Fruit fly (Drosophila melanogaster) whole organism, embryonic: ENCODE data around the gene CG43439.

ENCODE experiments used
- B-H2 ChIP-seq: fragments of 200-800 bp; sonication (Bioruptor generic); optimal IDR thresholded peaks from 2 replicates; lab custom pipeline; 2018; ENCODE audit warnings: missing biosample characterization, mild to moderate bottlenecking, missing genetic modification characterization
- CG10209 ChIP-seq: fragments of 200-800 bp; sonication (Bioruptor generic); optimal IDR thresholded peaks from 3 replicates; lab custom pipeline; 2017; ENCODE audit warnings: missing biosample characterization, mild to moderate bottlenecking, missing genetic modification characterization, missing genetic modification reagents
- CG1024 ChIP-seq: fragments of 200-800 bp; sonication (Bioruptor generic); IDR thresholded peaks from 2 replicates; pipeline ENCODE4 v1.3.6; 2022; ENCODE audit warnings: missing biosample characterization, missing genetic modification characterization
- CG10321 ChIP-seq: fragments of 200-800 bp; sonication (Bioruptor generic); IDR thresholded peaks from 2 replicates; pipeline ENCODE4 v1.3.6; 2022; ENCODE audit warnings: missing biosample characterization, missing genetic modification characterization
- CG13287 ChIP-seq: fragments of 200-800 bp; sonication (Bioruptor generic); IDR thresholded peaks from 2 replicates; pipeline ENCODE4 v1.3.6; 2022; ENCODE audit warnings: missing biosample characterization, missing genetic modification characterization; ENCODE audit not compliant: partially characterized antibody
- CG13424 ChIP-seq: fragments of 200-800 bp; sonication (Bioruptor generic); optimal IDR thresholded peaks from 2 replicates; lab custom pipeline; 2019; ENCODE audit warnings: missing biosample characterization, mild to moderate bottlenecking, missing genetic modification characterization, moderate library complexity
- CG13624 ChIP-seq: fragments of 200-800 bp; sonication (Bioruptor generic); optimal IDR thresholded peaks from 2 replicates; lab custom pipeline; 2016; ENCODE audit warnings: missing biosample characterization, missing genetic modification characterization
- CG14014 ChIP-seq: fragments of 200-800 bp; sonication (Bioruptor generic); IDR thresholded peaks from 2 replicates; pipeline ENCODE4 v1.3.6; 2022; ENCODE audit warnings: missing biosample characterization, missing genetic modification characterization
- CG15269 ChIP-seq: fragments of 200-800 bp; sonication (Bioruptor generic); optimal IDR thresholded peaks from 2 replicates; lab custom pipeline; 2018; ENCODE audit warnings: missing biosample characterization, mild to moderate bottlenecking, missing genetic modification characterization, moderate library complexity
- CG18011 ChIP-seq: fragments of 200-800 bp; sonication (Bioruptor generic); optimal IDR thresholded peaks from 2 replicates; lab custom pipeline; 2017; ENCODE audit warnings: missing biosample characterization, missing genetic modification characterization, mild to moderate bottlenecking, moderate library complexity, missing genotype
- CG18262 ChIP-seq: fragments of 200-800 bp; optimal IDR thresholded peaks from 3 replicates; lab custom pipeline; 2019; ENCODE audit warnings: missing biosample characterization, mild to moderate bottlenecking, missing genetic modification characterization, moderate library complexity
- CG2116 ChIP-seq: fragments of 200-800 bp; sonication (Bioruptor generic); optimal IDR thresholded peaks from 3 replicates; lab custom pipeline; 2018; ENCODE audit warnings: missing biosample characterization, mild to moderate bottlenecking, missing genetic modification characterization
- CG32532 ChIP-seq: fragments of 200-800 bp; sonication (Bioruptor generic); IDR thresholded peaks from 2 replicates; pipeline ENCODE4 v1.3.6; 2022; ENCODE audit warnings: missing biosample characterization, missing genetic modification characterization
- CG4730 ChIP-seq: fragments of 200-800 bp; sonication (Bioruptor generic); IDR thresholded peaks from 2 replicates; pipeline ENCODE4 v1.3.6; 2022; ENCODE audit warnings: missing biosample characterization, missing genetic modification characterization
- CG4854 ChIP-seq: fragments of 200-800 bp; sonication (Bioruptor generic); optimal IDR thresholded peaks from 2 replicates; lab custom pipeline; 2016; ENCODE audit warnings: missing biosample characterization, missing genetic modification characterization, inconsistent platforms
- CG7556 ChIP-seq: fragments of 200-800 bp; sonication (Bioruptor generic); optimal IDR thresholded peaks from 2 replicates; lab custom pipeline; 2017; ENCODE audit warnings: missing biosample characterization, mild to moderate bottlenecking, missing genetic modification characterization
- CG7839 ChIP-seq: fragments of 200-800 bp; sonication (Bioruptor generic); optimal IDR thresholded peaks from 3 replicates; lab custom pipeline; 2018; ENCODE audit warnings: missing biosample characterization, mild to moderate bottlenecking, missing genetic modification characterization, moderate library complexity
- CG9727 ChIP-seq: fragments of 200-800 bp; sonication (Bioruptor generic); optimal IDR thresholded peaks from 3 replicates; lab custom pipeline; 2017; ENCODE audit warnings: missing biosample characterization, mild to moderate bottlenecking, missing genetic modification characterization
- Dad ChIP-seq: fragments of 200-800 bp; sonication (Bioruptor generic); optimal IDR thresholded peaks from 3 replicates; lab custom pipeline; 2016; ENCODE audit warnings: missing biosample characterization, missing genetic modification characterization
- Dbx ChIP-seq: fragments of 200-800 bp; sonication (Bioruptor generic); IDR thresholded peaks from 3 replicates; pipeline ENCODE4 v1.3.6; 2022; ENCODE audit warnings: missing biosample characterization, missing genetic modification characterization
- E2f1 ChIP-seq: fragments of 200-800 bp; sonication (Bioruptor generic); IDR thresholded peaks from 2 replicates; pipeline ENCODE4 v1.3.6; 2022; ENCODE audit warnings: missing biosample characterization, missing genetic modification characterization
- H15 ChIP-seq: fragments of 200-800 bp; sonication (Bioruptor generic); IDR thresholded peaks from 3 replicates; pipeline ENCODE4 v1.3.6; 2022; ENCODE audit warnings: missing biosample characterization, missing genetic modification characterization
- H2.0 ChIP-seq: fragments of 200-800 bp; sonication (Bioruptor generic); IDR thresholded peaks from 2 replicates; pipeline ENCODE4 v1.3.6; 2022; ENCODE audit warnings: missing biosample characterization, missing genetic modification characterization
- HHEX ChIP-seq: fragments of 200-800 bp; sonication (Bioruptor generic); optimal IDR thresholded peaks from 3 replicates; lab custom pipeline; 2017; ENCODE audit warnings: missing biosample characterization, mild to moderate bottlenecking, missing genetic modification characterization, missing genetic modification reagents
- Hand ChIP-seq: fragments of 200-800 bp; sonication (Bioruptor generic); optimal IDR thresholded peaks from 2 replicates; lab custom pipeline; 2017; ENCODE audit warnings: mild to moderate bottlenecking, missing biosample characterization, missing genetic modification reagents, missing genetic modification characterization
- NK7.1 ChIP-seq: fragments of 200-800 bp; sonication (Bioruptor generic); optimal IDR thresholded peaks from 3 replicates; lab custom pipeline; 2016; ENCODE audit warnings: missing biosample characterization, missing genetic modification characterization
- Oli ChIP-seq: fragments of 200-800 bp; sonication (Bioruptor generic); optimal IDR thresholded peaks from 2 replicates; lab custom pipeline; 2018; ENCODE audit warnings: missing biosample characterization, mild to moderate bottlenecking, missing genetic modification characterization, moderate library complexity
- Ptx1 ChIP-seq: fragments of 200-800 bp; sonication (Bioruptor generic); IDR thresholded peaks from 2 replicates; pipeline ENCODE4 v1.3.6; 2022; ENCODE audit warnings: missing biosample characterization, missing genetic modification characterization
- Sox102F ChIP-seq: fragments of 200-800 bp; sonication (Bioruptor generic); optimal IDR thresholded peaks from 2 replicates; lab custom pipeline; 2018; ENCODE audit warnings: missing biosample characterization, mild to moderate bottlenecking, missing genetic modification characterization, moderate library complexity
- Spps ChIP-seq: fragments of 200-800 bp; sonication (Bioruptor generic); optimal IDR thresholded peaks from 2 replicates; lab custom pipeline; 2018; ENCODE audit warnings: missing biosample characterization, mild to moderate bottlenecking, missing genetic modification characterization
- Stat92E ChIP-seq, 3 experiments: fragments of >200 bp in 2 of 3; fragments of 200-800 bp in 1 of 3; sonication (Bioruptor generic) in 1 of 3; optimal IDR thresholded peaks; 2 replicates each; lab custom pipeline; 2017 to 2019; ENCODE audit warnings: missing biosample characterization in 3 of 3, missing genetic modification characterization in 3 of 3, mild to moderate bottlenecking in 1 of 3, moderate library complexity in 1 of 3
- abd-A ChIP-seq: fragments of 200-800 bp; sonication (Bioruptor generic); optimal IDR thresholded peaks from 3 replicates; lab custom pipeline; 2019; ENCODE audit warnings: missing biosample characterization, mild to moderate bottlenecking, missing genetic modification characterization, moderate library complexity
- amos ChIP-seq: fragments of 200-800 bp; sonication (Bioruptor generic); IDR thresholded peaks from 2 replicates; pipeline ENCODE4 v1.3.6; 2022; ENCODE audit warnings: missing biosample characterization, missing genetic modification characterization; ENCODE audit not compliant: partially characterized antibody
- bcd ChIP-seq: fragments of 200-800 bp; sonication (Bioruptor generic); optimal IDR thresholded peaks from 2 replicates; lab custom pipeline; 2017; ENCODE audit warnings: missing biosample characterization, mild to moderate bottlenecking, missing genetic modification characterization
- caup ChIP-seq: fragments of 200-800 bp; sonication (Bioruptor generic); optimal IDR thresholded peaks from 3 replicates; lab custom pipeline; 2017; ENCODE audit warnings: missing biosample characterization, mild to moderate bottlenecking, missing genetic modification characterization, moderate library complexity; ENCODE audit not compliant: severe bottlenecking
- gcm ChIP-seq: fragments of 200-800 bp; sonication (Bioruptor generic); optimal IDR thresholded peaks from 2 replicates; lab custom pipeline; 2019; ENCODE audit warnings: missing biosample characterization, mild to moderate bottlenecking, missing genetic modification characterization, moderate library complexity
- grau ChIP-seq: fragments of 200-800 bp; optimal IDR thresholded peaks from 3 replicates; lab custom pipeline; 2019; ENCODE audit warnings: missing biosample characterization, mild to moderate bottlenecking, missing genetic modification characterization, moderate library complexity
- gro ChIP-seq: fragments of 200-800 bp; sonication (Bioruptor generic); optimal IDR thresholded peaks from 2 replicates; lab custom pipeline; 2016; ENCODE audit warnings: missing biosample characterization, missing genetic modification characterization
- lilli ChIP-seq: fragments of 200-800 bp; sonication (Bioruptor generic); optimal IDR thresholded peaks from 3 replicates; lab custom pipeline; 2016; ENCODE audit warnings: missing biosample characterization, missing genetic modification characterization
- maf-S ChIP-seq: fragments of 200-800 bp; sonication (Bioruptor generic); optimal IDR thresholded peaks from 2 replicates; lab custom pipeline; 2016; ENCODE audit warnings: missing biosample characterization, missing genetic modification characterization
- oc ChIP-seq: fragments of 200-800 bp; sonication (Bioruptor generic); optimal IDR thresholded peaks from 2 replicates; lab custom pipeline; 2018; ENCODE audit warnings: missing biosample characterization, mild to moderate bottlenecking, missing genetic modification characterization, moderate library complexity
- odd ChIP-seq: fragments of 200-800 bp; sonication (Bioruptor generic); optimal IDR thresholded peaks from 2 replicates; lab custom pipeline; 2017; ENCODE audit warnings: missing biosample characterization, mild to moderate bottlenecking, missing genetic modification characterization
- org-1 ChIP-seq: fragments of 200-800 bp; sonication (Bioruptor generic); optimal IDR thresholded peaks from 2 replicates; lab custom pipeline; 2017; ENCODE audit warnings: missing biosample characterization, missing genetic modification characterization
- pnt ChIP-seq: fragments of 200-800 bp; sonication (Bioruptor generic); optimal IDR thresholded peaks from 3 replicates; lab custom pipeline; 2016; ENCODE audit warnings: missing biosample characterization, missing genetic modification characterization
- row ChIP-seq: fragments of 200-800 bp; sonication (Bioruptor generic); IDR thresholded peaks from 3 replicates; pipeline ENCODE4 v1.3.6; 2022; ENCODE audit warnings: missing biosample characterization, missing genetic modification characterization
- sens ChIP-seq: fragments of 200-800 bp; sonication (Bioruptor generic); peaks from one replicate; lab custom pipeline; 2016; ENCODE audit warnings: missing biosample characterization, missing genetic modification characterization
- sug ChIP-seq: fragments of 200-800 bp; optimal IDR thresholded peaks from 2 replicates; lab custom pipeline; 2019; ENCODE audit warnings: missing biosample characterization, mild to moderate bottlenecking, missing genetic modification characterization, moderate library complexity
- tna ChIP-seq: fragments of 200-800 bp; sonication (Bioruptor generic); IDR thresholded peaks from 2 replicates; pipeline ENCODE4 v1.3.6; 2022; ENCODE audit warnings: missing biosample characterization, missing genetic modification characterization; ENCODE audit not compliant: partially characterized antibody

Gene CG43439

DNA sequence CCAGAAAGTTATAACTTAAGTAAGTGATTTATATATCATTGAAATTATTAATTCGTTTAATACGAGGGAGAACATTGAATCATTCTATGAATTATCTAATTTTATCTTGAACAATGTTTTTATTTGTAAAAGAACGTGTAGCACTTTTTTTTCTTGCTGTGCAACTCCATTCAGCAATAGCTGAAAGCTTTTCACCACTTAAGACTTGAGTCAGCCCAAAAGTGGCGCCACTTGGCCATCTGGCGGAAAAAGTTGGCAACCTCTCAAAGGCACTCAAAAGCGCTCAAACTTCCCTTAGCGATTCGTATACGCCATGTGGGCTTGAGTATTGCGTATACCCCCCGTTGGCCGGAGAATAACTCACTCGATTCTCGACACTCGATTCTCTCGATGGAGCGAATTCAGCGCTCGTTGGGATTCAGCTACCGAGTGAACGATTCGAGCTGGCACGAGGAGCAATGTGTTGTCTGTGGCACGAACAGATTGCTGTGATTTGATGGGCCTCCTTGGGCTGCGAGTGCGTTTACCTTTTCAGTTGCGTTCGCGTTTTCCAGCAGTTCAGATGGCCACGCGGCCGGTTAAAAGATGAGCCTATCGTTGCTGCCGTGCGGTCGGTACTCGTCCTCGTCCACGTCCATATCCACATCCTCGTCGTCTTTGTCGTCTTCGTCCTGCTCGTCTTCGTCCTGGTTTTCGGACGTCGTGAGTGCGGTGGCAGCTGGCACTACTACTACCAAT, 29.4 kb upstream of the CG43439 start (continued):
- peak; percentile 26 for TF ChIP-seq lilli (GFP tag; lab: Kevin White, UChicago)
- peak; percentile 39 for TF ChIP-seq NK7.1 (GFP tag; lab: Kevin White, UChicago)
- TF ChIP-seq org-1 (GFP tag; lab: Kevin White, UChicago), result no peak
- TF ChIP-seq CG7839, result peak; percentile 55
- no peak for TF ChIP-seq Dad
- TF ChIP-seq CG18011, result peak; percentile 11
- no peak for TF ChIP-seq Stat92E (GFP tag; optimal IDR thresholded peaks at IDR 0.05; lab: Kevin White, UChicago)
- TF ChIP-seq CG7556, result peak; percentile 13
- no peak for TF ChIP-seq HHEX
- peak; percentile 39; the same call in 1 of the 3 replicates for TF ChIP-seq H15 (GFP tag; lab: Robert Waterston, UW)
- peak; percentile 64 for TF ChIP-seq sens
- peak; percentile 35; the same call in 1 of the 2 replicates for TF ChIP-seq CG14014 (GFP tag; lab: Robert Waterston, UW)
- TF ChIP-seq CG4854 (GFP tag; lab: Kevin White, UChicago), result no peak
- TF ChIP-seq CG4730 (GFP tag; lab: Robert Waterston, UW), result peak; percentile 63; the same call in 1 of the 2 replicates
- peak; percentile 35 for TF ChIP-seq caup (GFP tag; lab: Kevin White, UChicago)
- TF ChIP-seq grau (tag; lab: Kevin White, UChicago), result peak; percentile 48
- TF ChIP-seq maf-S, result no peak
- peak; percentile 56; the same call in 1 of the 2 replicates for TF ChIP-seq amos (GFP tag; lab: Robert Waterston, UW)
- TF ChIP-seq CG2116 (GFP tag; lab: Kevin White, UChicago), result no peak
- TF ChIP-seq row (GFP tag; lab: Robert Waterston, UW), result peak; percentile 62
- TF ChIP-seq CG10209 (GFP tag; lab: Kevin White, UChicago), result peak; percentile 24
- no peak; the same call in 1 of the 2 replicates for TF ChIP-seq tna (GFP tag; lab: Robert Waterston, UW)
- TF ChIP-seq abd-A (tag; lab: Kevin White, UChicago), result peak; percentile 23
- TF ChIP-seq CG1024, result 0 out of 2 replicates have a peak, but pooled peaks have one; percentile 22
- TF ChIP-seq gro (GFP tag; lab: Kevin White, UChicago), result peak; percentile 23
- TF ChIP-seq CG13424 (tag; lab: Kevin White, UChicago), result peak; percentile 22
- TF ChIP-seq B-H2, result no peak
- peak; percentile 33 for TF ChIP-seq Oli (tag; lab: Kevin White, UChicago)
- TF ChIP-seq Sox102F (GFP tag; lab: Kevin White, UChicago), result peak; percentile 48
- TF ChIP-seq CG10321 (GFP tag; lab: Robert Waterston, UW), result peak; percentile 32; the same call in 1 of the 2 replicates
- TF ChIP-seq gcm, result no peak
- TF ChIP-seq CG15269 (tag; lab: Kevin White, UChicago), result peak; percentile 48
- peak; percentile 56; the same call in 1 of the 2 replicates for TF ChIP-seq E2f1
- TF ChIP-seq H2.0 (GFP tag; lab: Robert Waterston, UW), result peak; percentile 48; the same call in 1 of the 2 replicates
- peak; percentile 33 for TF ChIP-seq CG18262 (tag; lab: Kevin White, UChicago)
- no peak; the same call in 2 of the 3 replicates for TF ChIP-seq Dbx (GFP tag; lab: Robert Waterston, UW)
- TF ChIP-seq CG32532 (GFP tag; lab: Robert Waterston, UW), result peak; percentile 89
- peak; percentile 85 for TF ChIP-seq sug (tag; lab: Kevin White, UChicago)
- TF ChIP-seq pnt (GFP tag; lab: Kevin White, UChicago), result no peak
- TF ChIP-seq Ptx1 (GFP tag; lab: Robert Waterston, UW), result peak; percentile 40
- TF ChIP-seq CG9727 (GFP tag; lab: Kevin White, UChicago), result peak; percentile 33
- TF ChIP-seq bcd (GFP tag; lab: Kevin White, UChicago), result peak; percentile 38
- peak; percentile 53 for TF ChIP-seq CG13287
- TF ChIP-seq odd (GFP tag; lab: Kevin White, UChicago), result no peak
- TF ChIP-seq Hand (GFP tag; lab: Kevin White, UChicago), result peak; percentile 46
- TF ChIP-seq Spps (tag; lab: Kevin White, UChicago), result no peak
- no peak for TF ChIP-seq oc (tag; lab: Kevin White, UChicago)
- peak; percentile 21 for TF ChIP-seq CG13624 (GFP tag; lab: Kevin White, UChicago)
